Fruit fly (Drosophila melanogaster): ENCODE results near the gene CG8563.
A peak's percentile ranks its signal among the peaks of the same experiment; 100 is the strongest.

CG8563 gene

DNA sequence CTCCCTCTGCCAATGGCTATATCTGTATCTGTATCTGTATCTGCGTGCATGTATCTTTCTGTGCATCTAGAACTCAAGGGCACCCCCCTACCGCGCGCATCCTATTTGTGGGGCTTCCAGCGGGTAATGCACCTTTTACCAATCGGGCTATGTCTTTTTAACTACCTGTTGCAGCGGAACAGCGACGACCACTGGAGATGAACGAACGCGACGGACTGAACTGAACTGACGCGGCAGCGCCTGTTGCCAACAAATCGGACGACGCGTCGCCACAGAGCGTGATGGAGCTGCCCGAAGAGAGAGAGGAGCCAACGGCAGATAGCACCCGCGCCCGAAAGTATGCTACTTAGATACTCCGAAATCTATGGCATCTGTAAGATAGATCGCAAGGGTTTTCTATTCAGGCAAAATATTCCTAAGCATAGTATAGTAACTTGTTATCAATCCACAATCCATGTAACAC, 45.5 kb upstream of the CG8563 start, which contains the start of gene Cln7 (continued):
- peak; percentile 56 for TF ChIP-seq topi (GFP tag; optimal IDR thresholded peaks at IDR 0.05)
- no peak for TF ChIP-seq CG31627 (GFP tag; optimal IDR thresholded peaks at IDR 0.05)
- peak; percentile 47 for TF ChIP-seq CG3919 (GFP tag; optimal IDR thresholded peaks at IDR 0.05)
- TF ChIP-seq CG11902 (GFP tag; optimal IDR thresholded peaks at IDR 0.05): no peak
- peak; percentile 69 to 72 for TF ChIP-seq ss (GFP tag; optimal IDR thresholded peaks at IDR 0.05)

DNA sequence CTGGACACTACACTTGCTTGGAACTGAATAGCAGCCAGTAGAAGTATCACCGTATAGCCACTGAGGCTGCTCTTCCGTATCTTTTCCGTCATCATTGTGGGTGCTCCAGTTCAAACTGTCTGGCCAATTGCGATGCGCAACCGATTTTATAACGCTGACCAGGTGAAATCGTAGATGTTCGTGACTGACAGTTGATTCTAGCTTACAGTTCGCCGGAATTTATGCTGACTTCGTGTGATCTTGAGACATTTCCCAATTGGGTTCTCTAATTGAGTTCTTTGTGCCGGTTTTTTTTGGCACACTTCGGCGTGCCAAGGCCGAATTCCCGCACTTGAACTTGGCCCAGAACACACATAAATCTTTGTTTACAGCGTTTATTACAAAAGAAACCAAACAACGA, 43.6 kb upstream of the CG8563 start, which contains the start of gene CG14834:
CG14834 (minus strand) TSS at position 173 of the 400 bp plus-strand sequence.
- TF ChIP-seq esn (GFP tag; optimal IDR thresholded peaks at IDR 0.05) (no peak), Ets96B (tag; optimal IDR thresholded peaks at IDR 0.05) (no peak), CG11762 (GFP tag; optimal IDR thresholded peaks at IDR 0.05; ENCODE audit: insufficient read depth) (no peak), Hr4 (GFP tag; optimal IDR thresholded peaks at IDR 0.05) (no peak), fd59A (GFP tag; optimal IDR thresholded peaks at IDR 0.05) (no peak), fd85E (GFP tag; optimal IDR thresholded peaks at IDR 0.05) (no peak), dac (GFP tag; optimal IDR thresholded peaks at IDR 0.05) (no peak), CG9139 (GFP tag; optimal IDR thresholded peaks at IDR 0.05) (no peak), CG4318 (GFP tag; optimal IDR thresholded peaks at IDR 0.05) (no peak), CG11294 (GFP tag; IDR thresholded peaks at IDR 0.05) (no peak), vri (GFP tag; optimal IDR thresholded peaks at IDR 0.05) (no peak), Hr39 (GFP tag; optimal IDR thresholded peaks at IDR 0.05) (no peak), CG10669 (GFP tag; optimal IDR thresholded peaks at IDR 0.05) (no peak), CG15336 (GFP tag; IDR thresholded peaks at IDR 0.05) (no peak), Smox (GFP tag; optimal IDR thresholded peaks at IDR 0.05) (no peak)

DNA sequence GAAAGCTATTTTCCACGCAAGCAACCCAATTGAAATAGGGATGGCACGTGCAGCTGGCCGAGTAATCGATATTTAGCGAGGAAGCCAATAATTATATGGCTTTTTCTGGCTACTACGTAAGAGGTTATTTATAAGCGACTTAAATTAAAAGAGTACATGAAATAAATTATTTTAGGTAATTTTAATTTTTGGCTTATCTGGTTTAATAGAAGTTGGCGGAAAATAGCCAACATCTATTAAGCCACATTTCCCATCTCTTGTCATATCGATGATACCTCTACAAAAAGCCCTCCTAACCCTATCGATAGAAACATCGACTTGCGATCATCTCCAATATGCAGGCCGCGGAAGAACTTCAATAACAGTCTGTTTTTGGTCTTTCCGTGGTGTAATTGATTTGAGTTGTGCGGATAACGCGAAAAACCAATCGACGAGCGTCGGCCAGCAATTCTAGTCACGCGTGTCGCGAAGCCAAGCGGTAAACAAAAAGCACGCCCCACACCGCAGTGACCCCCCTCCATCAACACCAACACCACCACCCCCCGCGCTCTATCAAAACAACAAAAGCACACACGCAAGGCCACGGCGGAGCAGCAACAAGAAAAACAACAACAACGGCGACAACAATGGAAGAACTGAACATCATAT, 42.4 kb upstream of the CG8563 start, which contains the start of the genes Srp19 and qm:
Srp19 (minus strand) TSS at position 51 of the 648 bp plus-strand sequence.
qm (plus strand) TSS at position 330 of the 648 bp plus-strand sequence.
- TF ChIP-seq CG6808 (GFP tag; optimal IDR thresholded peaks at IDR 0.05): no peak
- no peak for TF ChIP-seq CG10669 (GFP tag; optimal IDR thresholded peaks at IDR 0.05)
- TF ChIP-seq pdm3 (GFP tag; optimal IDR thresholded peaks at IDR 0.05): no peak
- no peak for TF ChIP-seq Sox102F (GFP tag; optimal IDR thresholded peaks at IDR 0.05)
- peak; percentile 63 for TF ChIP-seq Eip93F (GFP tag; optimal IDR thresholded peaks at IDR 0.05)
- no peak for TF ChIP-seq fd59A (GFP tag; optimal IDR thresholded peaks at IDR 0.05)
- TF ChIP-seq CG11902 (GFP tag; optimal IDR thresholded peaks at IDR 0.05): no peak
- peak; percentile 23 for TF ChIP-seq cyc (GFP tag; optimal IDR thresholded peaks at IDR 0.05)
- peak; percentile 31 for TF ChIP-seq Hr39 (GFP tag; optimal IDR thresholded peaks at IDR 0.05)
- no peak for TF ChIP-seq CG8319 (GFP tag; optimal IDR thresholded peaks at IDR 0.05)
- no peak for TF ChIP-seq CG8632 (GFP tag; optimal IDR thresholded peaks at IDR 0.05)
- no peak for TF ChIP-seq Hr4 (GFP tag; optimal IDR thresholded peaks at IDR 0.05)
- no peak for TF ChIP-seq CG16779 (tag; optimal IDR thresholded peaks at IDR 0.05)
- TF ChIP-seq Eip78C (GFP tag): peak; percentile 52
- peak; percentile 52; the same call in 1 of the 3 replicates for TF ChIP-seq CG8119 (GFP tag; IDR thresholded peaks at IDR 0.05)
- TF ChIP-seq salr (GFP tag; optimal IDR thresholded peaks at IDR 0.05): no peak
- peak; percentile 41 for TF ChIP-seq Sox14 (GFP tag; optimal IDR thresholded peaks at IDR 0.05)
- no peak for TF ChIP-seq fd85E (GFP tag; optimal IDR thresholded peaks at IDR 0.05)
- peak; percentile 33 for TF ChIP-seq CG9139 (GFP tag; optimal IDR thresholded peaks at IDR 0.05)
- TF ChIP-seq CG34406 (GFP tag; optimal IDR thresholded peaks at IDR 0.05): no peak
- TF ChIP-seq Hr38 (GFP tag; optimal IDR thresholded peaks at IDR 0.05): no peak
- no peak for TF ChIP-seq Lpt (GFP tag; optimal IDR thresholded peaks at IDR 0.05)
- no peak for TF ChIP-seq Ets21C (GFP tag; optimal IDR thresholded peaks at IDR 0.05)
- TF ChIP-seq CG6163 (GFP tag; IDR thresholded peaks at IDR 0.05): no peak; the same call in 2 of the 3 replicates
- peak; percentile 50 for TF ChIP-seq CG31627 (GFP tag; optimal IDR thresholded peaks at IDR 0.05)
- peak; percentile 38 for TF ChIP-seq CG3919 (GFP tag; optimal IDR thresholded peaks at IDR 0.05)
- TF ChIP-seq spab (GFP tag; optimal IDR thresholded peaks at IDR 0.05): no peak
- TF ChIP-seq CG11294 (GFP tag; IDR thresholded peaks at IDR 0.05): no peak
- TF ChIP-seq Smox (GFP tag; optimal IDR thresholded peaks at IDR 0.05): no peak
- peak; percentile 35 for TF ChIP-seq CG1621 (tag; optimal IDR thresholded peaks at IDR 0.05)
- no peak for TF ChIP-seq Blimp-1 (GFP tag; optimal IDR thresholded peaks at IDR 0.05)
- peak; percentile 60 for TF ChIP-seq CG10631 (GFP tag; optimal IDR thresholded peaks at IDR 0.05)
- no peak for TF ChIP-seq acj6 (GFP tag; optimal IDR thresholded peaks at IDR 0.05)
- no peak for TF ChIP-seq svp (GFP tag)
- TF ChIP-seq Eip75B (GFP tag; optimal IDR thresholded peaks at IDR 0.05): peak; percentile 54
- TF ChIP-seq esn (GFP tag; optimal IDR thresholded peaks at IDR 0.05): peak; percentile 66
- TF ChIP-seq fkh (GFP tag; optimal IDR thresholded peaks at IDR 0.05): peak; percentile 74

All from whole organism, prepupa.